Fruit fly (Drosophila melanogaster): ENCODE results near the gene mRpL15.

DNA sequence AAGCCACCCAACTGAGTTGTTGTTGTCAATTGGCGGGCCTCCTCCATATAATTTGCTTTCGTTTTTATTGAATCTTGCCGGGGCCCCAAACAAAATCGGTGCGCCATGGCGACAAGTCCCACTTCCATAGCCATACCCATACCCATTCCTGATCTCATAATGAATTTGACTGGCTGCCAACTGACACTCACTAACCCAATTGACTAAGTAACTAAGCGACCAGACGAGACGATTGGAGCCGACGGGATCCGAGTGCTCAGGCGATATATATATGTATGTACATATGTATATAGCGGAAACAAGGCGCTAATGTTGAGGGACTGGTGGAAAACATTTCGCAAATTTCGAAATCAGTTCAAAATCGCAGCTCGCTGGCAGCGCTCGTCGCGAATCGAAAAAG, 30.6 kb upstream of the mRpL15 start, which contains the start of gene Tdh:
- TF ChIP-seq CG32121 (GFP tag; IDR thresholded peaks at IDR 0.05), result no peak
- TF ChIP-seq CG13204 (GFP tag; optimal IDR thresholded peaks at IDR 0.05), result no peak
- no peak for TF ChIP-seq Snoo (tag; optimal IDR thresholded peaks at IDR 0.05)
- no peak for TF ChIP-seq CG12605 (GFP tag; IDR thresholded peaks at IDR 0.05)
- no peak for TF ChIP-seq gl (tag; optimal IDR thresholded peaks at IDR 0.05)
